Worm (Caenorhabditis elegans): ENCODE measurements around the gene T24C4.2.

Gene T24C4.2

DNA sequence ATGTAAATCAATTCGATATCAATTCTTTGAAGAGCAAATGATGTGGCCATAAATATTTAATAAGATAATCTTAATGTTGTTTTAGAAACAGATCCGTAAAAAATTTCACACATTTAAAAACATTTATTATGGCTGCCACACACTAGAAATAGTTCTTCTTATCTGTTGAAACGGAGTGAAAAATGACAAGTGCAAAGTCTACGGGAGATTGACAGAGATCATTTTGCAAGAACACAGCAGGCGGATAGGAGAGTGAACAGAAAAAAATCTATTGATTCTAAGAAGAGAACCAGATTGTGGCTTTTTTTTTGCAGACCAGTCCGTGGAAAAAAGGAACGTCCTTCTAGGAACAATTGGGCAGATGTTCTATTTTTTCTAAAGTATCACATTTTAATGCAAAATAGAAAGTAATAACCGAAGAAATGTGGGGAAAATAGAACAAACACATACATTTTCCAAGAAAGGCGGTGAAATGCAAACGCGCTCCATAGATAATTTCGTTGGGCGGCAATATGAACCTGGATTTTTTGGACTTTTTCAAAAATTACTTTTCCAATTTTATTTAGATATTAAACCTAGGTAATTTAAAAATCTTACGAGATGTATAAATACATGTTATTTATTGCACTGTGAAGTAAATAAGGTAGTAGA, 32.0 kb upstream of the T24C4.2 start:
- TF ChIP-seq B0310.2 (tag; optimal IDR thresholded peaks at IDR 0.05) (no peak), tbx-11 (GFP tag; IDR thresholded peaks at IDR 0.05) (no peak)

DNA sequence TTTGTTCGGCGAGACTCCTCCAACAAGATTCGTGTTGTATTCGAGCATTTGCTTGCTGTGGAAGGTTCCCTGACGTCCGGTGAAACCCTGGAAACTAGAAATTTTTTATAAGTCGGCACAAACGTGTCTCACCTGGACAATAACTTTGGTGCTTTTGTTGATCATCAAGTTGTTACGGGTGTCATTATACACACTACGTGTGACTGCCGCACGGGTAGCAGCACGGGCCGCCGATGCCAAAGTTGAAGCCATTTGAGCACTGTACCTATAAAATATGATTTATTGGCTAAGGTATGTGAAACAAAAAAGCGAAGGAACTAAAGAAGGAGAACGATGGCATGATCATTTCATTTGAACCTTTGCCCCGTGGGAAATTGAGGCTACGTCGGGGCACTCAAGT, 31.4 kb upstream of the T24C4.2 start, which contains the start of gene sucl-2:
sucl-2 (minus strand) TSS at position 265 of the 400 bp plus-strand sequence.
- TF ChIP-seq hmg-4 (GFP tag; optimal IDR thresholded peaks at IDR 0.05) (no peak), tbx-37 (GFP tag; conservative IDR thresholded peaks at IDR 0.05) (no peak), aly-1 (tag; optimal IDR thresholded peaks at IDR 0.05) (no peak), B0310.2 (tag; optimal IDR thresholded peaks at IDR 0.05) (no peak), ama-1 (optimal IDR thresholded peaks at IDR 0.05) (no peak), hnd-1 (tag; optimal IDR thresholded peaks at IDR 0.05) (no peak), tra-4 (tag; optimal IDR thresholded peaks at IDR 0.05) (no peak), hmbx-1 (tag; optimal IDR thresholded peaks at IDR 0.05) (no peak), F13C5.2 (tag; optimal IDR thresholded peaks at IDR 0.05) (no peak), ceh-36 (tag; optimal IDR thresholded peaks at IDR 0.05) (no peak), ceh-13 (GFP tag; optimal IDR thresholded peaks at IDR 0.05) (no peak)

DNA sequence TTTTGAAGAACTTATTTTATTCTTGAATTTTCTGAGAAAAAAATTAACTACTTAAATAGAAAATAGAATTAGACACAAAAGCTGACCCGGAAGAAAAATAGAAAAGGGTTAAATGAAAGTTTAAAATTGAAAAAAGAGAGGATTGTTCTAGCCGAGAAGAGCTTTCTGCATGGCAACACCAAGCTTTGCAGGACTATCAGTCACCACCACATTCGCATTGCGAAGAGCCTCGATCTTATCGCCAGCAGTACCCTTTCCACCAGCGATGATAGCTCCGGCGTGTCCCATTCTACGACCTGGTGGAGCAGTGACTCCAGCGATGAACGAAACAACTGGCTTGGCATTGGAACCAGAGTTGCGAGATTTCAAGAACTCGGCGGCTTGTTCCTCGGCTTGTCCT, 30.4 kb upstream of the T24C4.2 start:
- no peak for TF ChIP-seq scrt-1 (GFP tag; IDR thresholded peaks at IDR 0.05)
- no peak for TF ChIP-seq hmbx-1 (tag; optimal IDR thresholded peaks at IDR 0.05)

DNA sequence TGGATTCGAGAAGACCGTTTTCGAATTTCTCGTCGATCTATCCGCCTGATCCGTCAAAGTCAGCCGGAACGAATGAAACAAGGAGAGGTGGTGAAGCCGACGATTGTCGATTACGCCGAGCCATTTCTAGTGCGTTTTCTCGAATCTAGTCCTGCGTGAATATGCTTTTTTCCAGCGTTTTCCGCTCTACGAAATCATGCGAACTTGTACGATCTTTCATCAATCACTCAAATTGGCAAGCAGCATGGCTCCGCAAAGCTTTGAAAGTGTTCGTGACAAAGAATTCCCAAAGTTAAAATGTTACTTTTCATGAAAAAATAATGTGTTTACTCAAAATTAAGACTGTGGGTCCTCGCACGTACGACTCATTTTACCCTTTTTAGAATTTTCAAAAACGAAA, 27.1 kb upstream of the T24C4.2 start:
- TF ChIP-seq hmbx-1 (tag; optimal IDR thresholded peaks at IDR 0.05) (no peak), flt-1 (GFP tag; IDR thresholded peaks at IDR 0.05) (no peak), scrt-1 (GFP tag; IDR thresholded peaks at IDR 0.05) (no peak), aly-1 (tag; optimal IDR thresholded peaks at IDR 0.05) (no peak), ceh-36 (tag; optimal IDR thresholded peaks at IDR 0.05) (no peak), tbx-11 (GFP tag; IDR thresholded peaks at IDR 0.05) (no peak), hnd-1 (tag; optimal IDR thresholded peaks at IDR 0.05) (no peak), tbx-37 (GFP tag; conservative IDR thresholded peaks at IDR 0.05) (no peak), tra-4 (tag; optimal IDR thresholded peaks at IDR 0.05) (no peak), ama-1 (optimal IDR thresholded peaks at IDR 0.05) (no peak), hmg-4 (GFP tag; optimal IDR thresholded peaks at IDR 0.05) (no peak), ceh-13 (GFP tag; optimal IDR thresholded peaks at IDR 0.05) (no peak), ets-7 (tag; optimal IDR thresholded peaks at IDR 0.05) (no peak), B0310.2 (tag; optimal IDR thresholded peaks at IDR 0.05) (no peak)

DNA sequence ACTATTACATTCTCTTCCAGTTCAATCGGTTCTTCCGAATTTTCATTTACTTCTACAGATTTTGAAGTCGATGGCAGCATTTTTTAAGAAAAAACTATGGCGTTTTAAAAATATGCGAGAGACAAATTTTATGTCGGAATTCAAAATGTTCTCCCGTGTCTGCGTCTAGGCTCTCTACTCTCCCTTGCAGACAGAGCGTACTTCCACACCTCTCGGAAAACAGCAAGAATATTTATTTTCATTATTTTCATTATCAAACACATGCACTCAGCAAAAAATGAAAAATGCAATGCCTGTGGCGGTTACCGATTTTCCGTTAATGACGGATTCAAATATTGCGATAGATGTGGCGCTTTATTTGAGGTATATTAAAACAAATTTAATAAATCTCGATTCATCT, 25.8 kb upstream of the T24C4.2 start, which contains the start of the genes ztf-18 and F23H11.2:
ztf-18 (minus strand) TSS at position 188 of the 400 bp plus-strand sequence.
F23H11.2 (plus strand) TSS at position 223 of the 400 bp plus-strand sequence.
- TF ChIP-seq ceh-13 (GFP tag; optimal IDR thresholded peaks at IDR 0.05) (no peak), hnd-1 (tag; optimal IDR thresholded peaks at IDR 0.05) (no peak), B0310.2 (tag; optimal IDR thresholded peaks at IDR 0.05) (no peak), pes-1 (GFP tag; IDR thresholded peaks at IDR 0.05) (no peak), ets-7 (tag; optimal IDR thresholded peaks at IDR 0.05) (no peak), F13C5.2 (tag; optimal IDR thresholded peaks at IDR 0.05) (no peak)

DNA sequence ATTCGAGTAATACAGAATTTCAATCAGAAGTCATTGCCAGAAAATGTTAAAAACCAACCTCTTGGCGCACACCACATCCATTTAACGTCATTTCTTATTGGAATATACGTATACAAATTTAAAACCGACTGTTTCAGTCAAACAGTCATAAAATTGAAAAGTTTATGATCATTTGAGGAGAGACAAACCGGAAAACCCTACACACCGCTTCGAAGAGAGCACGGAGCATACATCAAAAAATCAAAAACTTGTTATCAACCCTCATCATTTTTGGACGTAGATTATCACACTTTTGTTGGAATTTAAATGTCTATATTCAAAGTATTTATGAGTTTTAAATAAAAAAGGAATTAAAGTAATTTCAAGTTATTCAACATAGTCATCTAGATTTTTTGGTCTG, 21.2 kb upstream of the T24C4.2 start, which contains the start of gene T24C4.10:
T24C4.10 (minus strand) TSS at position 230 of the 400 bp plus-strand sequence.
- TF ChIP-seq hmbx-1 (tag; optimal IDR thresholded peaks at IDR 0.05), result no peak
- no peak for TF ChIP-seq sea-1 (GFP tag; conservative IDR thresholded peaks at IDR 0.05)
- no peak for TF ChIP-seq tra-4 (tag; optimal IDR thresholded peaks at IDR 0.05)
- TF ChIP-seq scrt-1 (GFP tag; IDR thresholded peaks at IDR 0.05), result no peak
- no peak for TF ChIP-seq ama-1 (optimal IDR thresholded peaks at IDR 0.05)

DNA sequence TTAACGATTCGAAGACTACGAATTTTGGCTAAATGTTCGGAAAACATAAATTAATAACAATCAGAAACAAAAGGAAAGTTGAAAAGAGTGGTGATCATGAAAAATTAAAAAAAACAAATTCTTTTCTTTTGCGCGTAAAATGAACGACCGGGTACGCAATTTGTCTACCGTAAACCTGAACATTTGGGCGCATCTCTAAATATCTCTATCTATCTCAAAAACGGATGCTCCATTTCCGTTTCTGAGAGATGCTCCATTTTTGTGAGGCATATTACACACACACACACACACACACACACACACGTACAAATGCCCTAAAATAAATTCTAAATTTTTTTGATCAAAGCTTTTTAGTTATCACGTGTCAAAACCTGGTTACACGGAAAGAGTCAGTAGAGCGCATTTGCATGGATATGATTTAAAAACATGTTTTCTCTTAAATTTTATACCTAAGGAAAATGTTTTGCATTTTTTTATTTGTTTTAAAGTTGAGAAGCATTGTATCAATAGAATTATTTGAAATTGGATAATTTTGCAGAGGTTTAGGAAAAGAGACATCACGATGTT, 19.3 kb upstream of the T24C4.2 start:
- TF ChIP-seq B0310.2 (tag; optimal IDR thresholded peaks at IDR 0.05) (no peak), tbx-11 (GFP tag; IDR thresholded peaks at IDR 0.05) (no peak), ama-1 (optimal IDR thresholded peaks at IDR 0.05) (no peak), hmg-4 (GFP tag; optimal IDR thresholded peaks at IDR 0.05) (no peak), hmbx-1 (tag; optimal IDR thresholded peaks at IDR 0.05) (no peak), flt-1 (GFP tag; IDR thresholded peaks at IDR 0.05) (no peak), ets-7 (tag; optimal IDR thresholded peaks at IDR 0.05) (no peak), sea-1 (GFP tag; conservative IDR thresholded peaks at IDR 0.05) (no peak), scrt-1 (GFP tag; IDR thresholded peaks at IDR 0.05) (no peak), ceh-13 (GFP tag; optimal IDR thresholded peaks at IDR 0.05) (no peak), F13C5.2 (tag; optimal IDR thresholded peaks at IDR 0.05) (no peak), tra-4 (tag; optimal IDR thresholded peaks at IDR 0.05) (no peak)

DNA sequence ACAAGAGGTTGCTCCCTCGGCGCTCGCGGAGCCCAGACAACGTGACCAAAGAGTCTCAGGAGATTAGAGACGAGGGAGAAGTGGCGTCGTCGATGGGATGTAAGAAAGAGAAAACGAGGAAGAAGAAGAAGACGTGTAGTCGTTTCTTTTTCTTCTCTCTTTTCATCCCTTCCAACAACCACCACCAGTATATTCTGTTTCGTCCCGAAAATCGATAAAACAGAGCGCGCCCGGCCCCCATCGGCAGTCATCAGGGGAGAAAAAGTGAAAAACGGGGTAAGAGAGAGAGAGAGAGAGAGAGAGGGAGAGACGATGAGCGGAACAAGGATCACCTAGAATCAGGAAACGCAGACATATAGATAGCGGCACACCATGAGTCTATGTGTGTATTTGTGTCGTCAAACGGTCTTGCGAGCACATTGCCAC, 18.1 kb upstream of the T24C4.2 start:
- TF ChIP-seq B0310.2 (tag; optimal IDR thresholded peaks at IDR 0.05) (no peak), aly-1 (tag; optimal IDR thresholded peaks at IDR 0.05) (peak; percentile 28), ceh-36 (tag; optimal IDR thresholded peaks at IDR 0.05) (no peak), hmg-4 (GFP tag; optimal IDR thresholded peaks at IDR 0.05) (peak; percentile 26), scrt-1 (GFP tag; IDR thresholded peaks at IDR 0.05) (no peak), flt-1 (GFP tag; IDR thresholded peaks at IDR 0.05) (0 out of 2 replicates have a peak, but pooled peaks have one; percentile 25), tbx-37 (GFP tag; conservative IDR thresholded peaks at IDR 0.05) (no peak), F13C5.2 (tag; optimal IDR thresholded peaks at IDR 0.05) (peak; percentile 51), sea-1 (GFP tag; conservative IDR thresholded peaks at IDR 0.05) (no peak)
